Fruit fly (Drosophila melanogaster): ENCODE data around the gene CG2218.

The CG2218 gene

DNA sequence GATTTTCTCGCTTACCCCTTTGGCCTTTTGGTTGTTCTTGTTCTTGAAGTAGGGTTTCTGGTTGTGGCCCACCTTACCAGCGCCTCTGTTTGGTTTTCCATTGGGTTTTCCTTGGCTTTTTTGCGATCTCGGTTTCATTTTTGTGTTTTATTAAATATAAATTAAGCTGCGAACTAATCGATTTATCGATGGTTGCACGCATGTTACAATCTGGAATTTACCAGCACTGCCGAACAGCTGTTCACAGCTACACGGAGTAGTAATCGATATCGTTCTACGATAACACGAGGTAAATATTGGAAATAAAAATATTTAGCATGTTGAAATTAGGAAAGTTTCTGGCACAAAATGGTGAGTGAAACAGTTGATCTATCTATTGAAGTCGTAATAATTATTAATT, 4.4 kb downstream of the CG2218 start, which contains the start of the genes CG15535 and mRpS18C (continued):
- TF ChIP-seq CG10431 (GFP tag; optimal IDR thresholded peaks at IDR 0.05), result peak; percentile 8
- TF ChIP-seq klu (GFP tag; IDR thresholded peaks at IDR 0.05), result no peak
- no peak for TF ChIP-seq CG12071 (GFP tag; optimal IDR thresholded peaks at IDR 0.05)
- no peak for TF ChIP-seq Rx (GFP tag; IDR thresholded peaks at IDR 0.05)
- TF ChIP-seq Usf (GFP tag; optimal IDR thresholded peaks at IDR 0.05), result no peak
- TF ChIP-seq Kr (GFP tag; optimal IDR thresholded peaks at IDR 0.05), result no peak
- no peak for TF ChIP-seq CG13424 (tag; optimal IDR thresholded peaks at IDR 0.05)
- TF ChIP-seq CG1024 (GFP tag; IDR thresholded peaks at IDR 0.05), result no peak
- TF ChIP-seq pho (GFP tag; optimal IDR thresholded peaks at IDR 0.05), result no peak
- TF ChIP-seq HmgZ (tag; optimal IDR thresholded peaks at IDR 0.05), result peak; percentile 40
- TF ChIP-seq Hr3 (GFP tag; optimal IDR thresholded peaks at IDR 0.05), result no peak
- no peak for TF ChIP-seq CG4820 (GFP tag; optimal IDR thresholded peaks at IDR 0.05)
- TF ChIP-seq sisA (GFP tag; IDR thresholded peaks at IDR 0.05), result no peak
- no peak for TF ChIP-seq bigmax (GFP tag; optimal IDR thresholded peaks at IDR 0.05)
- TF ChIP-seq Poxn (GFP tag; IDR thresholded peaks at IDR 0.05), result no peak
- no peak for TF ChIP-seq Spps (tag; optimal IDR thresholded peaks at IDR 0.05)
- TF ChIP-seq CG33557 (GFP tag; optimal IDR thresholded peaks at IDR 0.05), result no peak
- TF ChIP-seq gem (tag; optimal IDR thresholded peaks at IDR 0.05), result no peak
- no peak for TF ChIP-seq ERR (GFP tag; optimal IDR thresholded peaks at IDR 0.05)
- TF ChIP-seq bcd (GFP tag; optimal IDR thresholded peaks at IDR 0.05), result no peak
- TF ChIP-seq CG13287 (GFP tag; IDR thresholded peaks at IDR 0.05; ENCODE audit: partially characterized antibody), result peak; percentile 86
- TF ChIP-seq cwo (GFP tag; optimal IDR thresholded peaks at IDR 0.05), result no peak
- no peak for TF ChIP-seq Hand (GFP tag; optimal IDR thresholded peaks at IDR 0.05)
- no peak for TF ChIP-seq Xrp1 (GFP tag; IDR thresholded peaks at IDR 0.05)
- TF ChIP-seq cad (GFP tag; optimal IDR thresholded peaks at IDR 0.05), result no peak
- TF ChIP-seq CG2120 (GFP tag; optimal IDR thresholded peaks at IDR 0.05), result no peak
- no peak for TF ChIP-seq ind (GFP tag; optimal IDR thresholded peaks at IDR 0.05)
- no peak for TF ChIP-seq CG31388 (GFP tag; optimal IDR thresholded peaks at IDR 0.05)
- no peak for TF ChIP-seq CG10209 (GFP tag; optimal IDR thresholded peaks at IDR 0.05)
- TF ChIP-seq NFAT (GFP tag; IDR thresholded peaks at IDR 0.05), result no peak
- no peak for TF ChIP-seq az2 (GFP tag; optimal IDR thresholded peaks at IDR 0.05)
- TF ChIP-seq ewg (GFP tag; optimal IDR thresholded peaks at IDR 0.05), result no peak
- no peak for TF ChIP-seq crol (GFP tag; IDR thresholded peaks at IDR 0.05)
- TF ChIP-seq phol (tag; optimal IDR thresholded peaks at IDR 0.05), result peak; percentile 22
- peak; percentile 22 for TF ChIP-seq nmo (GFP tag; optimal IDR thresholded peaks at IDR 0.05)
- no peak for TF ChIP-seq CG6765 (GFP tag; optimal IDR thresholded peaks at IDR 0.05)
- TF ChIP-seq CG9876 (GFP tag; optimal IDR thresholded peaks at IDR 0.05), result no peak
- TF ChIP-seq wor (GFP tag; IDR thresholded peaks at IDR 0.05), result no peak
- no peak for TF ChIP-seq CG8089 (GFP tag; optimal IDR thresholded peaks at IDR 0.05)
- TF ChIP-seq CG12236 (GFP tag; optimal IDR thresholded peaks at IDR 0.05), result no peak
- no peak for TF ChIP-seq CG14441 (GFP tag; IDR thresholded peaks at IDR 0.05)
- TF ChIP-seq Blimp-1 (GFP tag; optimal IDR thresholded peaks at IDR 0.05), result no peak
- peak; percentile 73 for TF ChIP-seq pzg (GFP tag; optimal IDR thresholded peaks at IDR 0.05)
- TF ChIP-seq corto (GFP tag; optimal IDR thresholded peaks at IDR 0.05), result no peak
- peak; percentile 80 for TF ChIP-seq ato (GFP tag; IDR thresholded peaks at IDR 0.05; ENCODE audit: partially characterized antibody)
- no peak for TF ChIP-seq Hr51 (GFP tag; optimal IDR thresholded peaks at IDR 0.05)
- peak; percentile 12 for TF ChIP-seq lilli (GFP tag; optimal IDR thresholded peaks at IDR 0.05)
- TF ChIP-seq so (GFP tag; IDR thresholded peaks at IDR 0.05), result no peak
- TF ChIP-seq CG11085 (GFP tag; IDR thresholded peaks at IDR 0.05), result no peak
- TF ChIP-seq CG15696 (tag; optimal IDR thresholded peaks at IDR 0.05), result no peak
- TF ChIP-seq her (GFP tag; optimal IDR thresholded peaks at IDR 0.05), result no peak
- no peak for TF ChIP-seq gro (GFP tag; optimal IDR thresholded peaks at IDR 0.05)
